Fruit fly (Drosophila melanogaster) whole organism, embryonic: ENCODE measurements around the gene CG10738.

Source experiments
- Atf-2 ChIP-seq: fragments of 200-800 bp; sonication (Bioruptor generic); optimal IDR thresholded peaks from 2 replicates; lab custom pipeline; 2016; ENCODE audit warnings: missing biosample characterization, missing genetic modification characterization
- Bgb ChIP-seq: fragments of 200-800 bp; sonication (Bioruptor generic); IDR thresholded peaks from 2 replicates; pipeline ENCODE4 v1.3.6; 2022; ENCODE audit warnings: missing biosample characterization, missing genetic modification characterization; ENCODE audit not compliant: partially characterized antibody
- CG10274 ChIP-seq: fragments of 200-800 bp; sonication (Bioruptor generic); optimal IDR thresholded peaks from 3 replicates; lab custom pipeline; 2017; ENCODE audit warnings: missing biosample characterization, mild to moderate bottlenecking, missing genetic modification characterization
- CG10462 ChIP-seq: fragments of 200-800 bp; sonication (Bioruptor generic); optimal IDR thresholded peaks from 2 replicates; lab custom pipeline; 2016; ENCODE audit warnings: missing biosample characterization, missing genetic modification characterization
- CG1233 ChIP-seq: fragments of 200-800 bp; sonication (Bioruptor generic); optimal IDR thresholded peaks from 4 replicates; lab custom pipeline; 2018; ENCODE audit warnings: missing biosample characterization, mild to moderate bottlenecking, missing genetic modification characterization
- CG12659 ChIP-seq: fragments of 200-800 bp; sonication (Bioruptor generic); optimal IDR thresholded peaks from 3 replicates; lab custom pipeline; 2017; ENCODE audit warnings: mild to moderate bottlenecking, missing biosample characterization, missing genetic modification reagents, missing genetic modification characterization
- CG12942 ChIP-seq: fragments of 200-800 bp; sonication (Bioruptor generic); optimal IDR thresholded peaks from 3 replicates; lab custom pipeline; 2016; ENCODE audit warnings: missing biosample characterization, missing genetic modification characterization
- CG14014 ChIP-seq: fragments of 200-800 bp; sonication (Bioruptor generic); IDR thresholded peaks from 2 replicates; pipeline ENCODE4 v1.3.6; 2022; ENCODE audit warnings: missing biosample characterization, missing genetic modification characterization
- CG1529 ChIP-seq: fragments of 200-800 bp; sonication (Bioruptor generic); optimal IDR thresholded peaks from 3 replicates; lab custom pipeline; 2018; ENCODE audit warnings: missing biosample characterization, missing genetic modification characterization
- CG1647 ChIP-seq: fragments of 200-800 bp; sonication (Bioruptor generic); optimal IDR thresholded peaks from 3 replicates; lab custom pipeline; 2016; ENCODE audit warnings: missing biosample characterization, missing genetic modification characterization
- CG17361 ChIP-seq: fragments of 200-800 bp; sonication (Bioruptor generic); IDR thresholded peaks from 3 replicates; pipeline ENCODE4 v1.3.6; 2022; ENCODE audit warnings: missing biosample characterization, missing genetic modification characterization
- CG17612 ChIP-seq: fragments of 200-800 bp; sonication (Bioruptor generic); IDR thresholded peaks from 2 replicates; pipeline ENCODE4 v1.3.6; 2022; ENCODE audit warnings: missing biosample characterization, missing genetic modification characterization
- CG1832 ChIP-seq: fragments of 200-800 bp; sonication (Bioruptor generic); optimal IDR thresholded peaks from 2 replicates; lab custom pipeline; 2017; ENCODE audit warnings: missing biosample characterization, mild to moderate bottlenecking, missing genetic modification characterization, inconsistent platforms
- CG18476 ChIP-seq: fragments of 200-800 bp; sonication (Bioruptor generic); optimal IDR thresholded peaks from 2 replicates; lab custom pipeline; 2016; ENCODE audit warnings: missing biosample characterization, mild to moderate bottlenecking, missing genetic modification characterization
- CG3407 ChIP-seq: fragments of 200-800 bp; sonication (Bioruptor generic); optimal IDR thresholded peaks from 2 replicates; lab custom pipeline; 2018; ENCODE audit warnings: missing biosample characterization, mild to moderate bottlenecking, missing genetic modification characterization
- CG3995 ChIP-seq: fragments of 200-800 bp; sonication (Bioruptor generic); optimal IDR thresholded peaks from 3 replicates; lab custom pipeline; 2016; ENCODE audit warnings: missing biosample characterization, missing genetic modification characterization
- CG4424 ChIP-seq: fragments of 200-800 bp; sonication (Bioruptor generic); optimal IDR thresholded peaks from 3 replicates; lab custom pipeline; 2016; ENCODE audit warnings: missing biosample characterization, missing genetic modification characterization
- CG4707 ChIP-seq: fragments of 200-800 bp; sonication (Bioruptor generic); optimal IDR thresholded peaks from 2 replicates; lab custom pipeline; 2018; ENCODE audit warnings: missing biosample characterization, mild to moderate bottlenecking, missing genetic modification characterization, moderate library complexity
- CG6175 ChIP-seq: fragments of 200-800 bp; sonication (Bioruptor generic); IDR thresholded peaks from 3 replicates; pipeline ENCODE4 v1.3.6; 2022; ENCODE audit warnings: missing biosample characterization, missing genetic modification characterization
- CG7745 ChIP-seq: fragments of 200-800 bp; sonication (Bioruptor generic); optimal IDR thresholded peaks from 2 replicates; lab custom pipeline; 2018; ENCODE audit warnings: missing biosample characterization, mild to moderate bottlenecking, missing genetic modification characterization, moderate library complexity
- CG8359 ChIP-seq: fragments of 200-800 bp; sonication (Bioruptor generic); optimal IDR thresholded peaks from 2 replicates; lab custom pipeline; 2017; ENCODE audit warnings: missing biosample characterization, mild to moderate bottlenecking, missing genetic modification characterization, borderline replicate concordance
- CG9215 ChIP-seq: fragments of 200-800 bp; sonication (Bioruptor generic); IDR thresholded peaks from 2 replicates; pipeline ENCODE4 v1.3.6; 2022; ENCODE audit warnings: missing biosample characterization, missing genetic modification characterization
- CG9876 ChIP-seq: fragments of 200-800 bp; sonication (Bioruptor generic); optimal IDR thresholded peaks from 2 replicates; lab custom pipeline; 2016; ENCODE audit warnings: missing biosample characterization, missing genetic modification characterization
- Dbx ChIP-seq: fragments of 200-800 bp; sonication (Bioruptor generic); IDR thresholded peaks from 3 replicates; pipeline ENCODE4 v1.3.6; 2022; ENCODE audit warnings: missing biosample characterization, missing genetic modification characterization
- Hmx ChIP-seq: fragments of 200-800 bp; sonication (Bioruptor generic); optimal IDR thresholded peaks from 2 replicates; lab custom pipeline; 2016; ENCODE audit warnings: missing biosample characterization, missing genetic modification characterization
- Hsf ChIP-seq: fragments of 200-800 bp; sonication (Bioruptor generic); optimal IDR thresholded peaks from 3 replicates; lab custom pipeline; 2016; ENCODE audit warnings: missing biosample characterization, missing genetic modification characterization
- Mrtf ChIP-seq: fragments of 200-800 bp; sonication (Bioruptor generic); IDR thresholded peaks from 3 replicates; pipeline ENCODE4 v1.3.6; 2022; ENCODE audit warnings: missing biosample characterization, missing genetic modification characterization
- Scr ChIP-seq: fragments of 200-800 bp; sonication (Bioruptor generic); IDR thresholded peaks from 2 replicates; pipeline ENCODE4 v1.3.6; 2022; ENCODE audit warnings: missing biosample characterization, missing genetic modification characterization; ENCODE audit not compliant: partially characterized antibody
- Six4 ChIP-seq: fragments of 200-800 bp; sonication (Bioruptor generic); optimal IDR thresholded peaks from 2 replicates; lab custom pipeline; 2016; ENCODE audit warnings: missing biosample characterization, missing genetic modification characterization
- ac ChIP-seq: fragments of 200-800 bp; sonication (Bioruptor generic); optimal IDR thresholded peaks from 3 replicates; lab custom pipeline; 2017; ENCODE audit warnings: missing biosample characterization, mild to moderate bottlenecking, missing genetic modification characterization
- ato ChIP-seq: fragments of 200-800 bp; sonication (Bioruptor generic); IDR thresholded peaks from 2 replicates; pipeline ENCODE4 v1.3.6; 2022; ENCODE audit warnings: missing biosample characterization, missing genetic modification characterization; ENCODE audit not compliant: partially characterized antibody
- bbx ChIP-seq: fragments of 200-800 bp; sonication (Bioruptor generic); IDR thresholded peaks from 2 replicates; pipeline ENCODE4 v1.3.6; 2022; ENCODE audit warnings: missing biosample characterization, missing genetic modification characterization; ENCODE audit not compliant: partially characterized antibody
- cato ChIP-seq: fragments of 200-800 bp; sonication (Bioruptor generic); optimal IDR thresholded peaks from 2 replicates; lab custom pipeline; 2016; ENCODE audit warnings: missing biosample characterization, missing genetic modification characterization, borderline replicate concordance
- cwo ChIP-seq: fragments of 200-800 bp; sonication (Bioruptor generic); optimal IDR thresholded peaks from 3 replicates; lab custom pipeline; 2017; ENCODE audit warnings: missing biosample characterization, missing genetic modification characterization, mild to moderate bottlenecking, moderate library complexity, missing genetic modification reagents
- dpn ChIP-seq, 2 experiments: fragments of 200-800 bp; sonication (Bioruptor generic); optimal IDR thresholded peaks; 3 replicates each; lab custom pipeline; 2016; ENCODE audit warnings: missing biosample characterization in 2 of 2, missing genetic modification characterization in 2 of 2
- gcm ChIP-seq: fragments of 200-800 bp; sonication (Bioruptor generic); optimal IDR thresholded peaks from 2 replicates; lab custom pipeline; 2019; ENCODE audit warnings: missing biosample characterization, mild to moderate bottlenecking, missing genetic modification characterization, moderate library complexity
- jing ChIP-seq: fragments of 200-800 bp; sonication (Bioruptor generic); optimal IDR thresholded peaks from 2 replicates; lab custom pipeline; 2018; ENCODE audit warnings: missing biosample characterization, mild to moderate bottlenecking, missing genetic modification characterization
- kah ChIP-seq: fragments of 200-800 bp; sonication (Bioruptor generic); optimal IDR thresholded peaks from 2 replicates; lab custom pipeline; 2018; ENCODE audit warnings: missing biosample characterization, mild to moderate bottlenecking, missing genetic modification characterization
- lilli ChIP-seq: fragments of 200-800 bp; sonication (Bioruptor generic); optimal IDR thresholded peaks from 3 replicates; lab custom pipeline; 2016; ENCODE audit warnings: missing biosample characterization, missing genetic modification characterization
- maf-S ChIP-seq: fragments of 200-800 bp; sonication (Bioruptor generic); optimal IDR thresholded peaks from 2 replicates; lab custom pipeline; 2016; ENCODE audit warnings: missing biosample characterization, missing genetic modification characterization
- pfk ChIP-seq: fragments of 200-800 bp; sonication (Bioruptor generic); optimal IDR thresholded peaks from 2 replicates; lab custom pipeline; 2018; ENCODE audit warnings: missing biosample characterization, mild to moderate bottlenecking, missing genetic modification characterization, moderate library complexity
- phol ChIP-seq: fragments of 200-800 bp; sonication (Bioruptor generic); optimal IDR thresholded peaks from 3 replicates; lab custom pipeline; 2018; ENCODE audit warnings: missing biosample characterization, mild to moderate bottlenecking, missing genetic modification characterization, moderate library complexity
- sr ChIP-seq: fragments of 200-800 bp; sonication (Bioruptor generic); IDR thresholded peaks from 3 replicates; pipeline ENCODE4 v1.3.6; 2022; ENCODE audit warnings: missing biosample characterization, missing genetic modification characterization
- tna ChIP-seq: fragments of 200-800 bp; sonication (Bioruptor generic); IDR thresholded peaks from 2 replicates; pipeline ENCODE4 v1.3.6; 2022; ENCODE audit warnings: missing biosample characterization, missing genetic modification characterization; ENCODE audit not compliant: partially characterized antibody
- wdn ChIP-seq: fragments of 200-800 bp; sonication (Bioruptor generic); IDR thresholded peaks from 2 replicates; pipeline ENCODE4 v1.3.6; 2022; ENCODE audit warnings: missing biosample characterization, missing genetic modification characterization
- z ChIP-seq: fragments of 200-800 bp; sonication (Bioruptor generic); IDR thresholded peaks from 3 replicates; pipeline ENCODE4 v1.3.6; 2022; ENCODE audit warnings: missing biosample characterization, missing genetic modification characterization

CG10738 gene

DNA sequence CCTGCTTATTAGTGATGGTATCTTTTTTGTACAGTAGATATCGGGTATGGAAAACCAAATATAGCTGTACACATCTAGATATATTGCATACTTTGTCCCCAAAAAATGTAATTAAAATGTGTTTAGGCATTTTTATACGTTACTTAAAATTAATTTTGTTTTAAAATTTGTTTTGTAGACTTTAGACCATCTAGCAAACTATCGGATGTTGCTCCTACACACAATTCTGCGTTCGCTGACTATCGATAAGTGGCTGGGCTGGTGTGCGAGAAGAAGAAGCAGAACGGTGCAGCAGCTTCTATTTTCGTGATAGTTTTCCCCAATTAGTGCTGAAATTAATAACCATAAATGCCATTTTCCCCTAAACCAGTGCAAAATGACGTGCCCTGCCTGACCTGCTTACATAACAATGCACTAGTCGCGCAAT, 62.6 kb downstream of the CG10738 start, which contains the start of the genes Vps36 and Liprin-beta (continued):
- TF ChIP-seq Hsf (GFP tag; lab: Kevin White, UChicago) = peak; percentile 96
- TF ChIP-seq Scr (GFP tag; lab: Robert Waterston, UW) = peak; percentile 99
- TF ChIP-seq CG3995 (GFP tag; lab: Kevin White, UChicago) = peak; percentile 84
- peak; percentile 93 for TF ChIP-seq Dbx (GFP tag; lab: Robert Waterston, UW)
- TF ChIP-seq CG10274 (GFP tag; lab: Kevin White, UChicago) = peak; percentile 15
- TF ChIP-seq Six4 = peak; percentile 67
- TF ChIP-seq CG12659 = peak; percentile 92
- no peak for TF ChIP-seq Hmx (GFP tag; lab: Kevin White, UChicago)
- TF ChIP-seq CG7745 (tag; lab: Kevin White, UChicago) = no peak
- peak; percentile 83 for TF ChIP-seq CG9876
- peak; percentile 72 for TF ChIP-seq cato (GFP tag; lab: Kevin White, UChicago)
- peak; percentile 90 for TF ChIP-seq maf-S (GFP tag; lab: Kevin White, UChicago)
- TF ChIP-seq CG1832 (GFP tag; lab: Kevin White, UChicago) = no peak
- TF ChIP-seq tna (GFP tag; lab: Robert Waterston, UW) = peak; percentile 88
- peak; percentile 88 for TF ChIP-seq CG14014
- TF ChIP-seq ac = peak; percentile 72
- TF ChIP-seq lilli (GFP tag; lab: Kevin White, UChicago) = peak; percentile 96
- peak; percentile 62 for TF ChIP-seq kah (GFP tag; lab: Kevin White, UChicago)
- TF ChIP-seq CG6175 (GFP tag; lab: Robert Waterston, UW) = peak; percentile 94
- peak; percentile 74 for TF ChIP-seq ato (GFP tag; lab: Robert Waterston, UW)
- TF ChIP-seq sr (GFP tag; lab: Robert Waterston, UW) = no peak
- TF ChIP-seq bbx (GFP tag; lab: Robert Waterston, UW) = peak; percentile 84
- TF ChIP-seq CG1647 (GFP tag; lab: Kevin White, UChicago) = peak; percentile 85
- peak; percentile 37 for TF ChIP-seq cwo (GFP tag; lab: Kevin White, UChicago)
- no peak; the same call in 1 of the 3 replicates for TF ChIP-seq CG17361 (GFP tag; lab: Robert Waterston, UW)
- TF ChIP-seq CG17612 (GFP tag; lab: Robert Waterston, UW) = peak; percentile 65
- peak; percentile 91 for TF ChIP-seq CG9215
- TF ChIP-seq CG1233 (GFP tag; lab: Kevin White, UChicago) = peak; percentile 76
- peak; percentile 91 for TF ChIP-seq CG12942 (GFP tag; lab: Kevin White, UChicago)
- peak; percentile 74 for TF ChIP-seq wdn
- TF ChIP-seq Bgb = peak; percentile 92
- peak; percentile 18 for TF ChIP-seq pfk (GFP tag; lab: Kevin White, UChicago)
- TF ChIP-seq CG3407 (GFP tag; lab: Kevin White, UChicago) = no peak
- peak; percentile 89 for TF ChIP-seq phol (tag; lab: Kevin White, UChicago)
- TF ChIP-seq gcm (GFP tag; lab: Kevin White, UChicago) = no peak
- peak; percentile 90 for TF ChIP-seq Atf-2
- peak; percentile 92 to 94 for TF ChIP-seq dpn (GFP tag; optimal IDR thresholded peaks at IDR 0.05; lab: Kevin White, UChicago)
- TF ChIP-seq Mrtf (GFP tag; lab: Robert Waterston, UW) = peak; percentile 80
- no peak for TF ChIP-seq CG4707 (GFP tag; lab: Kevin White, UChicago)
- TF ChIP-seq CG1529 (GFP tag; lab: Kevin White, UChicago) = no peak
- no peak for TF ChIP-seq z (GFP tag; lab: Robert Waterston, UW)
- peak; percentile 89 for TF ChIP-seq CG4424
- peak; percentile 75 for TF ChIP-seq CG10462 (GFP tag; lab: Kevin White, UChicago)
- TF ChIP-seq CG18476 (GFP tag; lab: Kevin White, UChicago) = peak; percentile 81
- TF ChIP-seq jing (GFP tag; lab: Kevin White, UChicago) = peak; percentile 54
- peak; percentile 31 for TF ChIP-seq CG8359
